Worm (Caenorhabditis elegans) whole organism, early embryonic: Measurements from ENCODE around the gene tlk-1.

Source experiments
- B0310.2 ChIP-seq: sonication (generic microtip); optimal IDR thresholded peaks from 2 replicates; lab custom pipeline; 2016; ENCODE audit warnings: mild to moderate bottlenecking, missing genetic modification characterization, missing compliant biosample characterization
- aly-1 ChIP-seq: sonication (generic microtip); optimal IDR thresholded peaks from 2 replicates; lab custom pipeline; 2016; ENCODE audit warnings: missing genetic modification characterization, missing compliant biosample characterization
- ama-1 ChIP-seq: fragments of 150-350 bp; optimal IDR thresholded peaks from 2 replicates; lab custom pipeline; 2014
- ceh-13 ChIP-seq: fragments of 200-800 bp; sonication (Bioruptor generic); optimal IDR thresholded peaks from 2 replicates; lab custom pipeline; 2018; ENCODE audit warnings: mild to moderate bottlenecking, missing genetic modification characterization, missing compliant biosample characterization
- ceh-36 ChIP-seq: sonication (generic microtip); optimal IDR thresholded peaks from 2 replicates; lab custom pipeline; 2016; ENCODE audit warnings: missing genetic modification characterization, inconsistent platforms, missing compliant biosample characterization
- ets-7 ChIP-seq: sonication (generic microtip); optimal IDR thresholded peaks from 2 replicates; lab custom pipeline; 2016; ENCODE audit warnings: missing genotype, missing genetic modification characterization, missing compliant biosample characterization
- flt-1 ChIP-seq: fragments of 200-800 bp; sonication (Bioruptor generic); IDR thresholded peaks from 2 replicates; pipeline ENCODE4 v1.3.6; 2022; ENCODE audit warnings: missing genetic modification characterization, missing compliant biosample characterization
- hmbx-1 ChIP-seq: sonication (generic microtip); optimal IDR thresholded peaks from 2 replicates; lab custom pipeline; 2016; ENCODE audit warnings: mild to moderate bottlenecking, missing genetic modification characterization, missing compliant biosample characterization
- hmg-4 ChIP-seq: fragments of 200-800 bp; sonication (Bioruptor generic); optimal IDR thresholded peaks from 2 replicates; lab custom pipeline; 2018; ENCODE audit warnings: mild to moderate bottlenecking, missing genetic modification characterization, missing compliant biosample characterization
- hnd-1 ChIP-seq: sonication (generic microtip); optimal IDR thresholded peaks from 2 replicates; lab custom pipeline; 2016; ENCODE audit warnings: missing genetic modification characterization, missing compliant biosample characterization
- scrt-1 ChIP-seq: fragments of 200-800 bp; sonication (Bioruptor generic); IDR thresholded peaks from 2 replicates; pipeline ENCODE4 v1.3.6; 2022; ENCODE audit warnings: missing genetic modification characterization, missing compliant biosample characterization
- sea-1 ChIP-seq: fragments of 200-800 bp; sonication (Bioruptor generic); conservative IDR thresholded peaks from 2 replicates; pipeline ENCODE4 v1.3.6; 2022; ENCODE audit warnings: missing genetic modification characterization, missing compliant biosample characterization
- tbx-11 ChIP-seq: fragments of 200-800 bp; sonication (Bioruptor generic); IDR thresholded peaks from 2 replicates; pipeline ENCODE4 v1.3.6; 2022; ENCODE audit warnings: missing genetic modification characterization, missing compliant biosample characterization
- tbx-37 ChIP-seq: fragments of 200-800 bp; sonication (Bioruptor generic); conservative IDR thresholded peaks from 2 replicates; pipeline ENCODE4 v1.3.6; 2022; ENCODE audit warnings: missing genetic modification reagents, missing genetic modification characterization, missing compliant biosample characterization
- tra-4 ChIP-seq: sonication (generic microtip); optimal IDR thresholded peaks from 2 replicates; lab custom pipeline; 2017; ENCODE audit warnings: missing genetic modification characterization, missing compliant biosample characterization

The tlk-1 gene

ce11 chrIII:9747133-9747532, 47.5 kb downstream of the tlk-1 start, which contains the start of the genes iff-1 and cdk-1:
TSS of gene iff-1 (minus strand) at chrIII:9747193.
TSS of gene cdk-1 (plus strand) at chrIII:9747472.
- TF ChIP-seq hmg-4 (GFP tag; lab: Kevin White, UChicago), result peak; percentile 33
- no peak for TF ChIP-seq ceh-36 (tag; lab: Kevin White, UChicago)

DNA sequence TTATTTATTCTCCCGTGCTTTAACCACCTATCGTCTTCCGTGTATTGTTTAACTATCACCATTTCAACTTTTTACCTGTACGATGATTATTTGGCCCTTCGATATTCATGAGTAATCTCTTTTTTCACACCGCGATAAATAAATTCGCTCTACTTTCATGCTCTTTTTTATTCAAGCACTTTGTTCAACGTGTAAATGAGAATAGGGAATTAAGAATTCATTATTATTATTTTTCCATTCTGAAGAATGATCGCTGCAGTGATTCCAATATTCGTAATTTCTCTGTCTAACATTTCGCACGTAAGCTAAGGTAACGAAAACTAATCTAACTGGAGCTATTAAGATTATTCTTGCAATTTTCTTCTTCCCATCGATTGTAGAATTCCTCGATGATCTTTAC, 49.0 kb downstream of the tlk-1 start, which contains the start of gene T05G5.4:
Gene T05G5.4, plus strand, starts transcription at position 241 of the 400 bp plus-strand sequence.
- TF ChIP-seq ama-1 (lab: Kevin White, UChicago) (no peak), tbx-37 (no peak), ceh-36 (tag; lab: Kevin White, UChicago) (no peak), hmg-4 (GFP tag; lab: Kevin White, UChicago) (no peak), aly-1 (tag; lab: Kevin White, UChicago) (no peak)

ce11 chrIII:9751074-9751473, 51.4 kb downstream of the tlk-1 start, which contains the start of gene T05G5.5:
TSS of gene T05G5.5 (minus strand) at chrIII:9751432.
- TF ChIP-seq hmbx-1 (no peak), flt-1 (GFP tag; lab: Robert Waterston, UW) (no peak), tbx-37 (no peak), ceh-36 (tag; lab: Kevin White, UChicago) (no peak), tra-4 (tag; lab: Kevin White, UChicago) (no peak), hmg-4 (GFP tag; lab: Kevin White, UChicago) (no peak), ama-1 (lab: Kevin White, UChicago) (no peak), scrt-1 (GFP tag; lab: Robert Waterston, UW) (no peak), hnd-1 (tag; lab: Kevin White, UChicago) (no peak), ets-7 (no peak)

DNA sequence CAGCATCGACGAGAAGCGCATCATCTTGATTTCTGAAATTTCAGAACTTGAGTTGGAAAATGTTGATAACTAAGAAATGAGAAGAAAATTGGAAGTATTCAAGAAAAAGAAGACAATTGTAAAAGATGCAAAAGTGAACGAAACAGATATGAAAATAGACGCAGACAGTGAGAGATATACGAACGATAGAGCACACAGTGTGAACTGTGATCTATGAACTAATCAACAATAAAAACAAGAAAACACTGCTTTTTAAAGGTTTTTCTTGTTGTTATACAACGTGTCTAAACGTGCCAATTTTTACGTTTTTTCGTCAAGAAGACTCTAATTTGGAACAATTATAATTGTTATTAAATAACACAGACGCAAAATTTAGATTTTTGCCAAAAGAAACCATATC, 53.2 kb downstream of the tlk-1 start, which contains the start of gene ech-6:
Gene ech-6, minus strand, starts transcription at position 32 of the 400 bp plus-strand sequence.
- TF ChIP-seq ama-1 (lab: Kevin White, UChicago), result no peak
- no peak for TF ChIP-seq ceh-36 (tag; lab: Kevin White, UChicago)
- TF ChIP-seq ets-7, result no peak
- TF ChIP-seq flt-1 (GFP tag; lab: Robert Waterston, UW), result no peak
- no peak for TF ChIP-seq tra-4 (tag; lab: Kevin White, UChicago)
- no peak for TF ChIP-seq hmbx-1
- no peak for TF ChIP-seq hmg-4 (GFP tag; lab: Kevin White, UChicago)
- TF ChIP-seq B0310.2 (tag; lab: Kevin White, UChicago), result no peak
- no peak for TF ChIP-seq aly-1 (tag; lab: Kevin White, UChicago)
- TF ChIP-seq tbx-11 (GFP tag; lab: Robert Waterston, UW), result no peak

DNA sequence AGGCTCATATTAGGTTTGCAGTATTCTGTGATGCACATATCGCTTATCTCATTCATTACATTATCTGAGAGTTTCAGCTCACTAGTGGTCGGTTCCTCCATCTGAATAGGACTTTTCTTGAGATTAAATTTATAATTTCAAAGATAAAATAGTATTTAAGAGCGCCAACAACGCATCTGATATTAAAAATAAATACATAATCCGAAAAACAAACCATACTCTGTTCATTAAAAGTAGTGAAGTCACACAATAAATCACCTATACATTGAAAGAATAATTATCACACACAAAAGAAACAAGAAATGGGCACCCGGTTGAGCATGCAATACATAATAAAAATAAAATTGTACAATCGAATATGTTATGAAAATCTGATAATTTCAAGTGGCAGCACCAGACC, 57.7 kb downstream of the tlk-1 start, which contains the start of gene vps-53:
Gene vps-53, minus strand, starts transcription at position 101 of the 400 bp plus-strand sequence.
- TF ChIP-seq sea-1 (GFP tag; lab: Robert Waterston, UW) (no peak), tbx-37 (no peak), ceh-36 (tag; lab: Kevin White, UChicago) (no peak), flt-1 (GFP tag; lab: Robert Waterston, UW) (no peak), scrt-1 (GFP tag; lab: Robert Waterston, UW) (no peak), ama-1 (lab: Kevin White, UChicago) (no peak), hnd-1 (tag; lab: Kevin White, UChicago) (no peak), ets-7 (no peak), hmg-4 (GFP tag; lab: Kevin White, UChicago) (no peak), tbx-11 (GFP tag; lab: Robert Waterston, UW) (no peak)

DNA sequence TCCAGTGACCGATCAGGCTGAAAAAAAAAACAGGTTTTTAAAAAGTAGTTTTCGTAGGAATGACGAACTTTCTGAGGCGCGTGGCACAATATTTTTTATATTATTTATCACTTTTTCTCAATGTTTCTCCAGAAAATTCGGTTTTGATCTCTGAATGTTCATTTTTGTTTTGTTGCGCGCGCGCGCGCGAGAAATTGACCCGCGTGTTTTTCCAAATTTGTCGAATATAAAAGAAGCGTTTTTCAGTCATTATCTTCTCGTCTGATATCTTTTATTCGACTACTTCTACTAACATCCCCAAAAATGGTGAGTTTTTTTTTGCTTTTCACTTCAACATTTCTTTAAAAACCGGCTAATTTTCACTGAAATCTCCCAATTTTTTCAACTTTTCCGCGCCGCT, 59.2 kb downstream of the tlk-1 start, which contains the start of gene rmd-1:
Gene rmd-1, plus strand, starts transcription at position 247 of the 400 bp plus-strand sequence.
- no peak for TF ChIP-seq scrt-1 (GFP tag; lab: Robert Waterston, UW)
- TF ChIP-seq tbx-37, result no peak
- TF ChIP-seq ceh-13 (GFP tag; lab: Kevin White, UChicago), result no peak
- no peak for TF ChIP-seq ama-1 (lab: Kevin White, UChicago)
